Worm (Caenorhabditis elegans) whole organism, L2 larva: ENCODE data around the gene irg-1.

Source experiments
- C34F6.9 ChIP-seq: fragments of 150-350 bp; optimal IDR thresholded peaks from 2 replicates; lab custom pipeline; 2014; ENCODE audit warnings: missing biosample characterization, missing genetic modification characterization
- F13H6.1 ChIP-seq: sonication (generic microtip); optimal IDR thresholded peaks from 2 replicates; lab custom pipeline; 2016; ENCODE audit warnings: missing genetic modification characterization, missing compliant biosample characterization
- Y55F3AM.14 ChIP-seq: fragments of 200-800 bp; sonication (Bioruptor generic); optimal IDR thresholded peaks from 2 replicates; lab custom pipeline; 2018; ENCODE audit warnings: mild to moderate bottlenecking, missing genetic modification characterization, missing compliant biosample characterization
- ZK546.5 ChIP-seq: sonication (generic microtip); optimal IDR thresholded peaks from 2 replicates; lab custom pipeline; 2017; ENCODE audit warnings: missing biosample characterization, missing genetic modification characterization
- aly-2 ChIP-seq: fragments of 150-350 bp; optimal IDR thresholded peaks from 2 replicates; lab custom pipeline; 2014; ENCODE audit warnings: missing biosample characterization, missing genetic modification characterization
- ama-1 ChIP-seq: fragments of 150-350 bp; optimal IDR thresholded peaks from 2 replicates; lab custom pipeline; 2018; ENCODE audit warnings: inconsistent platforms
- blmp-1 ChIP-seq: sonication (generic microtip); optimal IDR thresholded peaks from 2 replicates; lab custom pipeline; 2017; ENCODE audit warnings: missing genetic modification characterization, mild to moderate bottlenecking, missing compliant biosample characterization, antibody characterized with exemption, moderate library complexity; ENCODE audit not compliant: insufficient read depth
- ceh-16 ChIP-seq: fragments of 150-350 bp; optimal IDR thresholded peaks from 2 replicates; lab custom pipeline; 2014; ENCODE audit warnings: missing biosample characterization, missing genetic modification characterization
- ceh-82 ChIP-seq: fragments of 150-350 bp; optimal IDR thresholded peaks from 2 replicates; lab custom pipeline; 2014; ENCODE audit warnings: missing biosample characterization, missing genetic modification characterization
- egl-27 ChIP-seq: sonication (generic microtip); optimal IDR thresholded peaks from 3 replicates; lab custom pipeline; 2017; ENCODE audit warnings: missing biosample characterization, missing genetic modification reagents, missing genetic modification characterization
- elt-1 ChIP-seq: fragments of 150-350 bp; optimal IDR thresholded peaks from 2 replicates; lab custom pipeline; 2014; ENCODE audit warnings: missing biosample characterization, missing genetic modification characterization
- elt-3 ChIP-seq: sonication (generic microtip); optimal IDR thresholded peaks from 2 replicates; lab custom pipeline; 2017; ENCODE audit warnings: missing biosample characterization, missing genetic modification characterization
- fos-1 ChIP-seq: fragments of 150-350 bp; optimal IDR thresholded peaks from 2 replicates; lab custom pipeline; 2014; ENCODE audit warnings: missing biosample characterization, missing genetic modification characterization
- gmeb-1 ChIP-seq: fragments of 150-350 bp; optimal IDR thresholded peaks from 2 replicates; lab custom pipeline; 2014; ENCODE audit warnings: missing biosample characterization, missing genetic modification characterization
- lin-11 ChIP-seq: fragments of 150-350 bp; sonication (generic microtip); optimal IDR thresholded peaks from 2 replicates; lab custom pipeline; 2014; ENCODE audit warnings: missing biosample characterization, missing genetic modification characterization, inconsistent platforms, mixed read lengths
- lin-13 ChIP-seq: fragments of 150-350 bp; optimal IDR thresholded peaks from 2 replicates; lab custom pipeline; 2014; ENCODE audit warnings: missing biosample characterization, missing genetic modification reagents, missing genetic modification characterization
- lsy-2 ChIP-seq, 2 experiments: fragments of 150-350 bp in 1 of 2; sonication (generic microtip) in 1 of 2; optimal IDR thresholded peaks; 2 replicates each; lab custom pipeline; 2014 to 2017; ENCODE audit warnings: missing biosample characterization in 2 of 2, missing genetic modification characterization in 2 of 2
- mab-5 ChIP-seq: fragments of 150-350 bp; optimal IDR thresholded peaks from 2 replicates; lab custom pipeline; 2014; ENCODE audit warnings: missing biosample characterization, missing genetic modification characterization
- mbf-1 ChIP-seq: sonication (generic microtip); optimal IDR thresholded peaks from 2 replicates; lab custom pipeline; 2017; ENCODE audit warnings: missing biosample characterization, missing genetic modification characterization
- mdl-1 ChIP-seq, 2 experiments: fragments of 150-350 bp in 1 of 2; sonication (generic microtip) in 1 of 2; optimal IDR thresholded peaks; 2 replicates each; lab custom pipeline; 2017; ENCODE audit warnings: missing biosample characterization in 2 of 2, missing genetic modification characterization in 2 of 2
- nhr-10 ChIP-seq: sonication (generic microtip); optimal IDR thresholded peaks from 2 replicates; lab custom pipeline; 2017; ENCODE audit warnings: missing biosample characterization, missing genetic modification characterization
- nhr-129 ChIP-seq: fragments of 150-350 bp; optimal IDR thresholded peaks from 2 replicates; lab custom pipeline; 2014; ENCODE audit warnings: missing biosample characterization, missing genetic modification characterization
- nhr-21 ChIP-seq: fragments of 150-350 bp; optimal IDR thresholded peaks from 2 replicates; lab custom pipeline; 2014; ENCODE audit warnings: missing biosample characterization, missing genetic modification characterization
- nhr-23 ChIP-seq: fragments of 150-350 bp; optimal IDR thresholded peaks from 2 replicates; lab custom pipeline; 2014; ENCODE audit warnings: missing biosample characterization, missing genetic modification reagents, missing genetic modification characterization
- nhr-6 ChIP-seq: fragments of 150-350 bp; optimal IDR thresholded peaks from 2 replicates; lab custom pipeline; 2014; ENCODE audit warnings: missing biosample characterization, missing genetic modification characterization
- nhr-77 ChIP-seq: fragments of 150-350 bp; optimal IDR thresholded peaks from 2 replicates; lab custom pipeline; 2014; ENCODE audit warnings: missing biosample characterization, missing genetic modification characterization
- peb-1 ChIP-seq: fragments of 150-350 bp; optimal IDR thresholded peaks from 2 replicates; lab custom pipeline; 2014; ENCODE audit warnings: missing biosample characterization, missing genetic modification characterization
- sem-4 ChIP-seq: fragments of 150-350 bp; optimal IDR thresholded peaks from 2 replicates; lab custom pipeline; 2014; ENCODE audit warnings: missing biosample characterization, missing genetic modification reagents, missing genetic modification characterization
- skn-1 ChIP-seq: sonication (generic microtip); optimal IDR thresholded peaks from 2 replicates; lab custom pipeline; 2017; ENCODE audit warnings: missing biosample characterization, missing genetic modification characterization
- sma-3 ChIP-seq: sonication (generic microtip); optimal IDR thresholded peaks from 2 replicates; lab custom pipeline; 2016; ENCODE audit warnings: missing genetic modification reagents, missing genetic modification characterization, missing compliant biosample characterization
- snpc-4 ChIP-seq: fragments of 150-350 bp; optimal IDR thresholded peaks from 2 replicates; lab custom pipeline; 2014; ENCODE audit warnings: missing biosample characterization, missing genetic modification characterization
- unc-55 ChIP-seq: fragments of 150-350 bp; sonication (generic microtip); optimal IDR thresholded peaks from 3 replicates; lab custom pipeline; 2014; ENCODE audit warnings: missing biosample characterization, missing genetic modification reagents, missing genetic modification characterization
- zag-1 ChIP-seq: fragments of 150-350 bp; optimal IDR thresholded peaks from 2 replicates; lab custom pipeline; 2014; ENCODE audit warnings: missing biosample characterization, missing genetic modification characterization
- ztf-1 ChIP-seq: fragments of 200-800 bp; sonication (Bioruptor generic); conservative IDR thresholded peaks from 2 replicates; pipeline ENCODE4 v1.3.6; 2022; ENCODE audit warnings: missing genetic modification characterization, missing compliant biosample characterization
- ztf-11 ChIP-seq: sonication (generic microtip); optimal IDR thresholded peaks from 2 replicates; lab custom pipeline; 2017; ENCODE audit warnings: missing biosample characterization, missing genetic modification characterization
- ztf-4 ChIP-seq: fragments of 150-350 bp; optimal IDR thresholded peaks from 2 replicates; lab custom pipeline; 2014; ENCODE audit warnings: missing biosample characterization, missing genetic modification characterization

irg-1 gene

ce11 chrV:3526882-3527281, 3.5 kb downstream of the irg-1 start, which contains the start of gene str-260:
TSS of gene str-260 (plus strand) at chrV:3527182.
- TF ChIP-seq egl-27 (tag; lab: Kevin White, UChicago) (no peak), ztf-1 (GFP tag; lab: Robert Waterston, UW) (no peak), nhr-10 (no peak), blmp-1 (no peak), peb-1 (tag; lab: Kevin White, UChicago) (no peak), unc-55 (GFP tag; lab: Kevin White, UChicago) (no peak), nhr-77 (no peak), skn-1 (tag; lab: Kevin White, UChicago) (no peak), ama-1 (lab: Kevin White, UChicago) (no peak), sma-3 (no peak), nhr-23 (tag; lab: Kevin White, UChicago) (no peak), ztf-11 (no peak), nhr-21 (no peak)

ce11 chrV:3530403-3530802, 7.0 kb downstream of the irg-1 start, which contains the start of gene srbc-66:
TSS of gene srbc-66 (plus strand) at chrV:3530703.
- TF ChIP-seq Y55F3AM.14 (GFP tag; lab: Kevin White, UChicago) (no peak), ceh-82 (tag; lab: Kevin White, UChicago) (no peak), nhr-21 (no peak), lin-13 (GFP tag; lab: Kevin White, UChicago) (no peak), aly-2 (no peak), ZK546.5 (tag; lab: Kevin White, UChicago) (no peak), lsy-2 (tag; optimal IDR thresholded peaks at IDR 0.05; lab: Kevin White, UChicago) (no peak), peb-1 (tag; lab: Kevin White, UChicago) (no peak), nhr-129 (tag; lab: Kevin White, UChicago) (no peak), ztf-11 (no peak), mab-5 (tag; lab: Kevin White, UChicago) (no peak), lin-11 (no peak), fos-1 (tag; lab: Kevin White, UChicago) (no peak), egl-27 (tag; lab: Kevin White, UChicago) (no peak), mdl-1 (tag; optimal IDR thresholded peaks at IDR 0.05; lab: Kevin White, UChicago) (no peak), zag-1 (tag; lab: Kevin White, UChicago) (no peak), ceh-16 (no peak), elt-1 (tag; lab: Kevin White, UChicago) (no peak), C34F6.9 (tag; lab: Kevin White, UChicago) (no peak), sem-4 (no peak)

- no peak for TF ChIP-seq ztf-4 (tag; lab: Kevin White, UChicago)
- TF ChIP-seq snpc-4 (tag; lab: Kevin White, UChicago), result no peak
- TF ChIP-seq nhr-23 (tag; lab: Kevin White, UChicago), result no peak
- TF ChIP-seq ztf-1 (GFP tag; lab: Robert Waterston, UW), result no peak
- TF ChIP-seq skn-1 (tag; lab: Kevin White, UChicago), result no peak
- no peak for TF ChIP-seq nhr-21
- TF ChIP-seq ceh-16, result no peak
- TF ChIP-seq ZK546.5 (tag; lab: Kevin White, UChicago), result no peak
- no peak for TF ChIP-seq egl-27 (tag; lab: Kevin White, UChicago)
- no peak for TF ChIP-seq mbf-1 (tag; lab: Kevin White, UChicago)
- TF ChIP-seq blmp-1, result no peak
- TF ChIP-seq F13H6.1, result no peak
- TF ChIP-seq unc-55 (GFP tag; lab: Kevin White, UChicago), result no peak
- no peak for TF ChIP-seq nhr-10
- no peak for TF ChIP-seq nhr-129 (tag; lab: Kevin White, UChicago)
- TF ChIP-seq, all 48 proteins: peak for 0
Measured at ce11 chrV:3535260-3535659, 11.9 kb downstream of the irg-1 start, which contains the start of gene nhr-221. TSS of gene nhr-221 (minus strand) at chrV:3535360.

DNA sequence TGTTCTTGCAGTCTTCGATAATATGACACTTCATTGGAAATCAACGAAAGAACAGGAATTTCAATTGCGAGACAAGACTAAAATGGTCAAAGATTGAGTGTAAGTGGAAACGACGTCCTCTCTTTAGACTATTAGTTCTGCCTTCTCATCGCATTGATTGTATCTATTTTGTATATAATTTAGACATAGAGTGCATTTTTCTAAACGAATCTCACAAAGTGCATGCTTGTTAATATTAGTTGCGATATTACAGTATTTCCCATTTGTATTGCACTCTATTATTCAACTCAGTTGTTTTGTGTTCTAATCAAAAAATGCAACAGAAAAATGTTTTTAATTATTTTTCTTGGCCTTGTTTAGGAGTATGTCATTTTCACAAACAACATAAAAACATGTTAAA, 14.9 kb downstream of the irg-1 start, which contains the start of gene nhr-93:
Gene nhr-93, minus strand, starts transcription at position 101 of the 400 bp plus-strand sequence.
- TF ChIP-seq elt-3 (tag; lab: Kevin White, UChicago) (no peak), nhr-6 (tag; lab: Kevin White, UChicago) (no peak), gmeb-1 (tag; lab: Kevin White, UChicago) (no peak), lsy-2 (tag; optimal IDR thresholded peaks at IDR 0.05; lab: Kevin White, UChicago) (no peak), lin-13 (GFP tag; lab: Kevin White, UChicago) (no peak), ztf-1 (GFP tag; lab: Robert Waterston, UW) (no peak)
- TF ChIP-seq, all 48 proteins: peak for 0
